Fruit fly (Drosophila melanogaster): ENCODE data around the gene CG9577.

dm6 chrX:20158491-20158890 lies 8.0 kb upstream of the CG9577 start:
- TF ChIP-seq CG8159 (tag; optimal IDR thresholded peaks at IDR 0.05) (no peak), fd96Ca (GFP tag; IDR thresholded peaks at IDR 0.05) (no peak)

All from whole organism, pupa.